Fruit fly (Drosophila melanogaster) whole organism, larva: ENCODE data around the gene CG44406.

ENCODE experiments used
- noc ChIP-seq: fragments of 200-800 bp; sonication (Bioruptor generic); optimal IDR thresholded peaks from 3 replicates; lab custom pipeline; 2019; ENCODE audit warnings: missing biosample characterization, mild to moderate bottlenecking, missing genetic modification characterization, moderate library complexity

Gene CG44406

dm6 chr2L:16982201-16982600 is at the start of gene CG44406:
CG44406 (minus strand) TSS chr2L:16982301.
- no peak for TF ChIP-seq noc (tag; lab: Kevin White, UChicago)

- no peak for TF ChIP-seq noc (tag; lab: Kevin White, UChicago)
Measured at dm6 chr2L:17027503-17027902, 45.4 kb upstream of the CG44406 start.

dm6 chr2L:17014600-17014999 is 32.5 kb upstream of the CG44406 start, which contains the start of gene CG6304:
CG6304 (minus strand) TSS chr2L:17014700.
- no peak for TF ChIP-seq noc (tag; lab: Kevin White, UChicago)

dm6 chr2L:16996343-16996742 is 14.2 kb upstream of the CG44406 start:
- no peak for TF ChIP-seq noc (tag; lab: Kevin White, UChicago)

dm6 chr2L:16984678-16985077 is 2.6 kb upstream of the CG44406 start, which contains the start of gene CG31806:
CG31806 (plus strand) TSS chr2L:16984978.
- TF ChIP-seq noc (tag; lab: Kevin White, UChicago): no peak

dm6 chr2L:16972788-16973187 is 9.3 kb downstream of the CG44406 start, which contains the start of gene beat-IIIb:
beat-IIIb (plus strand) TSS chr2L:16973091.
- TF ChIP-seq noc (tag; lab: Kevin White, UChicago): no peak
